Worm (Caenorhabditis elegans) whole organism, young adult: Measurements from ENCODE around the gene R08C7.11.

Experiments
- C17E4.6 ChIP-seq: fragments of 200-800 bp; sonication (Bioruptor generic); IDR thresholded peaks from 2 replicates; pipeline ENCODE4 v1.3.6; 2022; ENCODE audit warnings: missing genetic modification reagents, missing genetic modification characterization, missing compliant biosample characterization
- F23B12.7 ChIP-seq: sonication (generic microtip); optimal IDR thresholded peaks from 2 replicates; lab custom pipeline; 2017; ENCODE audit warnings: missing genetic modification characterization, mild to moderate bottlenecking, missing compliant biosample characterization, antibody characterized with exemption, moderate library complexity; ENCODE audit not compliant: insufficient read depth
- F52B5.7 ChIP-seq: sonication (generic microtip); optimal IDR thresholded peaks from 2 replicates; lab custom pipeline; 2016; ENCODE audit warnings: mild to moderate bottlenecking, missing genetic modification characterization, missing compliant biosample characterization
- F55B11.4 ChIP-seq: sonication (generic microtip); optimal IDR thresholded peaks from 2 replicates; lab custom pipeline; 2016; ENCODE audit warnings: missing compliant biosample characterization, missing genetic modification characterization, borderline replicate concordance; ENCODE audit not compliant: insufficient read depth
- K12H6.12 ChIP-seq: fragments of 200-800 bp; sonication (Bioruptor generic); optimal IDR thresholded peaks from 2 replicates; lab custom pipeline; 2018; ENCODE audit warnings: mild to moderate bottlenecking, missing genetic modification characterization, missing compliant biosample characterization
- T07F8.4 ChIP-seq: sonication (generic microtip); optimal IDR thresholded peaks from 2 replicates; lab custom pipeline; 2016; ENCODE audit warnings: mild to moderate bottlenecking, missing genetic modification characterization, moderate library complexity, missing compliant biosample characterization
- ZK185.1 ChIP-seq: sonication (generic microtip); optimal IDR thresholded peaks from 2 replicates; lab custom pipeline; 2016; ENCODE audit warnings: mild to moderate bottlenecking, missing genetic modification characterization, missing compliant biosample characterization; ENCODE audit not compliant: poor library complexity, severe bottlenecking
- aptf-2 ChIP-seq: fragments of 200-800 bp; sonication (Bioruptor generic); conservative IDR thresholded peaks from 2 replicates; pipeline ENCODE4 v1.3.6; 2022; ENCODE audit warnings: missing genetic modification reagents, missing genetic modification characterization, missing compliant biosample characterization
- athp-1 ChIP-seq: sonication (generic microtip); optimal IDR thresholded peaks from 2 replicates; lab custom pipeline; 2017; ENCODE audit warnings: mild to moderate bottlenecking, missing genetic modification characterization, missing compliant biosample characterization
- bed-2 ChIP-seq: fragments of 200-800 bp; sonication (Bioruptor generic); IDR thresholded peaks from 2 replicates; pipeline ENCODE4 v1.3.6; 2022; ENCODE audit warnings: missing genetic modification reagents, missing genetic modification characterization, missing compliant biosample characterization
- ccch-3 ChIP-seq: fragments of 200-800 bp; sonication (Bioruptor generic); optimal IDR thresholded peaks from 2 replicates; lab custom pipeline; 2018; ENCODE audit warnings: mild to moderate bottlenecking, missing genetic modification characterization, missing compliant biosample characterization
- cebp-1 ChIP-seq, 2 experiments: fragments of 200-800 bp in 1 of 2; sonication (Bioruptor generic) in 1 of 2; sonication (generic microtip) in 1 of 2; IDR thresholded peaks in 1 of 2; optimal IDR thresholded peaks in 1 of 2; 2 replicates each; pipeline versions ENCODE4 v1.3.6 to Lab custom; 2017 to 2022; ENCODE audit warnings: missing compliant biosample characterization in 2 of 2, missing genetic modification characterization in 2 of 2, mild to moderate bottlenecking in 1 of 2, missing genetic modification reagents in 1 of 2, moderate library complexity in 1 of 2
- ceh-27 ChIP-seq: fragments of 200-800 bp; sonication (Bioruptor generic); optimal IDR thresholded peaks from 2 replicates; lab custom pipeline; 2018; ENCODE audit warnings: mild to moderate bottlenecking, missing genetic modification characterization, moderate library complexity, missing compliant biosample characterization
- ceh-40 ChIP-seq: fragments of 200-800 bp; sonication (Bioruptor generic); IDR thresholded peaks from 2 replicates; pipeline ENCODE4 v1.3.6; 2022; ENCODE audit warnings: missing genetic modification characterization, missing compliant biosample characterization
- ceh-58 ChIP-seq: fragments of 200-800 bp; sonication (Bioruptor generic); IDR thresholded peaks from 2 replicates; pipeline ENCODE4 v1.3.6; 2022; ENCODE audit warnings: missing genetic modification characterization, missing compliant biosample characterization
- die-1 ChIP-seq: sonication (generic microtip); optimal IDR thresholded peaks from 2 replicates; lab custom pipeline; 2016; ENCODE audit warnings: missing genotype, mild to moderate bottlenecking, missing genetic modification characterization, missing compliant biosample characterization
- efl-1 ChIP-seq: fragments of 150-350 bp; optimal IDR thresholded peaks from 2 replicates; lab custom pipeline; 2014; ENCODE audit warnings: missing biosample characterization, missing genetic modification reagents, missing genetic modification characterization
- egl-18 ChIP-seq: fragments of 200-800 bp; sonication (Bioruptor generic); IDR thresholded peaks from 2 replicates; pipeline ENCODE4 v1.3.6; 2022; ENCODE audit warnings: missing genetic modification reagents, missing genetic modification characterization, missing compliant biosample characterization
- egl-44 ChIP-seq: fragments of 200-800 bp; sonication (Bioruptor generic); IDR thresholded peaks from 2 replicates; pipeline ENCODE4 v1.3.6; 2022; ENCODE audit warnings: missing genetic modification reagents, missing genetic modification characterization, missing compliant biosample characterization
- ets-4 ChIP-seq: fragments of 200-800 bp; sonication (Bioruptor generic); optimal IDR thresholded peaks from 2 replicates; lab custom pipeline; 2018; ENCODE audit warnings: mild to moderate bottlenecking, missing genetic modification characterization, missing compliant biosample characterization
- fkh-3 ChIP-seq: sonication (generic microtip); optimal IDR thresholded peaks from 2 replicates; lab custom pipeline; 2016; ENCODE audit warnings: mild to moderate bottlenecking, missing genetic modification characterization, missing compliant biosample characterization
- gei-17 ChIP-seq: fragments of 200-800 bp; sonication (Bioruptor generic); optimal IDR thresholded peaks from 2 replicates; lab custom pipeline; 2018; ENCODE audit warnings: mild to moderate bottlenecking, missing genetic modification characterization, missing compliant biosample characterization
- hlh-12 ChIP-seq: sonication (generic microtip); optimal IDR thresholded peaks from 2 replicates; lab custom pipeline; 2016; ENCODE audit warnings: missing genetic modification characterization, missing compliant biosample characterization
- hmg-1.2 ChIP-seq: fragments of 200-800 bp; sonication (Bioruptor generic); IDR thresholded peaks from 2 replicates; pipeline ENCODE4 v1.3.6; 2022; ENCODE audit warnings: missing genetic modification reagents, missing genetic modification characterization, missing compliant biosample characterization
- hsf-1 ChIP-seq: fragments of 200-800 bp; sonication (Bioruptor generic); IDR thresholded peaks from 2 replicates; pipeline ENCODE4 v1.3.6; 2022; ENCODE audit warnings: missing genetic modification reagents, missing genetic modification characterization, missing compliant biosample characterization
- let-607 ChIP-seq, 2 experiments: fragments of 200-800 bp in 1 of 2; sonication (Bioruptor generic) in 1 of 2; sonication (generic microtip) in 1 of 2; optimal IDR thresholded peaks; 2 replicates each; lab custom pipeline; 2016 to 2018; ENCODE audit warnings: mild to moderate bottlenecking in 2 of 2, missing compliant biosample characterization in 2 of 2, missing genetic modification characterization in 2 of 2, moderate library complexity in 2 of 2, missing genotype in 1 of 2
- lin-26 ChIP-seq: fragments of 200-800 bp; sonication (Bioruptor generic); IDR thresholded peaks from 2 replicates; pipeline ENCODE4 v1.3.6; 2022; ENCODE audit warnings: missing genetic modification reagents, missing genetic modification characterization, missing compliant biosample characterization
- lin-40 ChIP-seq: sonication (generic microtip); optimal IDR thresholded peaks from 2 replicates; lab custom pipeline; 2016; ENCODE audit warnings: missing genetic modification characterization, mild to moderate bottlenecking, missing compliant biosample characterization, missing genotype, missing genetic modification reagents
- lir-1 ChIP-seq: fragments of 200-800 bp; sonication (Bioruptor generic); conservative IDR thresholded peaks from 2 replicates; pipeline ENCODE4 v1.3.6; 2022; ENCODE audit warnings: missing genetic modification reagents, missing genetic modification characterization, missing compliant biosample characterization
- lsy-27 ChIP-seq: sonication (generic microtip); optimal IDR thresholded peaks from 2 replicates; lab custom pipeline; 2017; ENCODE audit warnings: missing genetic modification characterization, mild to moderate bottlenecking, missing compliant biosample characterization, antibody characterized with exemption, missing genotype, borderline replicate concordance; ENCODE audit not compliant: insufficient read depth
- madf-3 ChIP-seq: fragments of 200-800 bp; sonication (Bioruptor generic); IDR thresholded peaks from 2 replicates; pipeline ENCODE4 v1.3.6; 2022; ENCODE audit warnings: missing genetic modification reagents, missing genetic modification characterization, missing compliant biosample characterization
- nhr-90 ChIP-seq: sonication (generic microtip); optimal IDR thresholded peaks from 2 replicates; lab custom pipeline; 2016; ENCODE audit warnings: missing genotype, mild to moderate bottlenecking, missing genetic modification characterization, missing compliant biosample characterization
- rpc-1 ChIP-seq, 2 experiments: fragments of 150-350 bp in 1 of 2; sonication (generic microtip) in 1 of 2; optimal IDR thresholded peaks; 2 replicates each; lab custom pipeline; 2014 to 2018; ENCODE audit warnings: missing biosample characterization in 1 of 2, missing genetic modification characterization in 1 of 2, missing genetic modification reagents in 1 of 2, missing genotype in 1 of 2
- sdz-38 ChIP-seq: sonication (generic microtip); optimal IDR thresholded peaks from 2 replicates; lab custom pipeline; 2016; ENCODE audit warnings: missing genotype, missing genetic modification characterization, missing compliant biosample characterization
- sea-2 ChIP-seq: fragments of 200-800 bp; sonication (Bioruptor generic); IDR thresholded peaks from 2 replicates; pipeline ENCODE4 v1.3.6; 2022; ENCODE audit warnings: missing genetic modification characterization, missing compliant biosample characterization
- snpc-1.3 ChIP-seq: sonication (generic microtip); optimal IDR thresholded peaks from 2 replicates; lab custom pipeline; 2017; ENCODE audit warnings: missing genetic modification characterization, mild to moderate bottlenecking, missing compliant biosample characterization, antibody characterized with exemption, moderate library complexity, missing genotype, missing genetic modification reagents; ENCODE audit not compliant: insufficient read depth
- tbx-9 ChIP-seq: sonication (generic microtip); optimal IDR thresholded peaks from 2 replicates; lab custom pipeline; 2016; ENCODE audit warnings: borderline replicate concordance, missing genetic modification characterization, inconsistent platforms, missing compliant biosample characterization
- tlf-1 ChIP-seq: fragments of 200-800 bp; sonication (Bioruptor generic); optimal IDR thresholded peaks from 2 replicates; lab custom pipeline; 2018; ENCODE audit warnings: mild to moderate bottlenecking, missing genetic modification characterization, missing compliant biosample characterization
- unc-62 ChIP-seq: fragments of 150-350 bp; optimal IDR thresholded peaks from 2 replicates; lab custom pipeline; 2014; ENCODE audit warnings: missing biosample characterization, missing genetic modification reagents, missing genetic modification characterization
- xnd-1 ChIP-seq: sonication (generic microtip); optimal IDR thresholded peaks from 2 replicates; lab custom pipeline; 2016; ENCODE audit warnings: missing genotype, missing genetic modification reagents, missing genetic modification characterization, missing compliant biosample characterization
- ztf-18 ChIP-seq: sonication (generic microtip); optimal IDR thresholded peaks from 2 replicates; lab custom pipeline; 2016; ENCODE audit warnings: missing genotype, mild to moderate bottlenecking, missing genetic modification characterization, missing compliant biosample characterization
- ztf-22 ChIP-seq: fragments of 200-800 bp; sonication (Bioruptor generic); optimal IDR thresholded peaks from 2 replicates; lab custom pipeline; 2018; ENCODE audit warnings: mild to moderate bottlenecking, missing genetic modification characterization, moderate library complexity, missing compliant biosample characterization

The R08C7.11 gene

DNA sequence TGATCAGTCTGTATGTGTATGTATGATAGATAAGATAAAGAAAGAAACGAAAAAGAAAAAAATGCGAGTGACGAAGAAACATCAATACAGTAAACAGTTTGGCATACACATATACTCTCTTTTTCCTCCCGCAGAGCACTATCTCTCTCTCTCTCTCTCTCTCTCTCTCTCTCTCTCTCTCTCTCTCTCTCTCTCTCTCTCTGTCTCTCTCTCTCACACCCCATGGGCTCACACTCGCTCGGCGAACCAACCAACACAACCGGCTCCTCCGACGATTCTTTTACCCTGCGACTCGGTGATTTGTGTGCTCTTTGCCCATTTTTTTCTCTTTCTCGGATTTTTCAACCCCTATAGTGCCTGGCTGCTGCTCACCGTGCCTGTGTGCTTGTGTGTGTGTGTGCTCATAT is 47.7 kb downstream of the R08C7.11 start (continued):
- TF ChIP-seq athp-1 (tag; lab: Kevin White, UChicago) (no peak), let-607 (tag; optimal IDR thresholded peaks at IDR 0.05; lab: Kevin White, UChicago) (no peak), K12H6.12 (tag; lab: Kevin White, UChicago) (peak; percentile 11), aptf-2 (GFP tag; lab: Robert Waterston, UW) (no peak), gei-17 (no peak), hmg-1.2 (GFP tag; lab: Robert Waterston, UW) (peak; percentile 63), hsf-1 (GFP tag; lab: Robert Waterston, UW) (no peak), bed-2 (GFP tag; lab: Robert Waterston, UW) (no peak), tlf-1 (GFP tag; lab: Kevin White, UChicago) (no peak), T07F8.4 (no peak), sea-2 (GFP tag; lab: Robert Waterston, UW) (no peak), xnd-1 (tag; lab: Kevin White, UChicago) (no peak), F55B11.4 (tag; lab: Kevin White, UChicago) (no peak), efl-1 (GFP tag; lab: Kevin White, UChicago) (no peak), ztf-18 (no peak), ceh-40 (no peak), lir-1 (GFP tag; lab: Robert Waterston, UW) (no peak), ets-4 (GFP tag; lab: Kevin White, UChicago) (peak; percentile 6), hlh-12 (tag; lab: Kevin White, UChicago) (no peak), lsy-27 (tag; lab: Kevin White, UChicago) (no peak), lin-26 (GFP tag; lab: Robert Waterston, UW) (0 out of 2 replicates have a peak, but pooled peaks have one; percentile 17), egl-18 (no peak), ZK185.1 (tag; lab: Kevin White, UChicago) (peak; percentile 61), madf-3 (no peak), ceh-58 (GFP tag; lab: Robert Waterston, UW) (no peak), lin-40 (tag; lab: Kevin White, UChicago) (no peak), cebp-1 (GFP tag; IDR thresholded peaks at IDR 0.05; lab: Robert Waterston, UW) (no peak), cebp-1 (tag; optimal IDR thresholded peaks at IDR 0.05; lab: Kevin White, UChicago) (peak; percentile 25), egl-44 (no peak), nhr-90 (tag; lab: Kevin White, UChicago) (no peak), F23B12.7 (tag; lab: Kevin White, UChicago) (no peak), ccch-3 (no peak), die-1 (tag; lab: Kevin White, UChicago) (no peak), fkh-3 (tag; lab: Kevin White, UChicago) (no peak), unc-62 (no peak), tbx-9 (no peak), C17E4.6 (no peak), sdz-38 (tag; lab: Kevin White, UChicago) (no peak), ceh-27 (GFP tag; lab: Kevin White, UChicago) (no peak), rpc-1 (optimal IDR thresholded peaks at IDR 0.05; lab: Kevin White, UChicago) (no peak), rpc-1 (tag; optimal IDR thresholded peaks at IDR 0.05; lab: Kevin White, UChicago) (no peak), snpc-1.3 (no peak), F52B5.7 (tag; lab: Kevin White, UChicago) (no peak), ztf-22 (GFP tag; lab: Kevin White, UChicago) (no peak)
